Fruit fly (Drosophila melanogaster): ENCODE data around the gene Las.
A peak's percentile ranks its signal among the peaks of the same experiment; 100 is the strongest.

Gene Las

DNA sequence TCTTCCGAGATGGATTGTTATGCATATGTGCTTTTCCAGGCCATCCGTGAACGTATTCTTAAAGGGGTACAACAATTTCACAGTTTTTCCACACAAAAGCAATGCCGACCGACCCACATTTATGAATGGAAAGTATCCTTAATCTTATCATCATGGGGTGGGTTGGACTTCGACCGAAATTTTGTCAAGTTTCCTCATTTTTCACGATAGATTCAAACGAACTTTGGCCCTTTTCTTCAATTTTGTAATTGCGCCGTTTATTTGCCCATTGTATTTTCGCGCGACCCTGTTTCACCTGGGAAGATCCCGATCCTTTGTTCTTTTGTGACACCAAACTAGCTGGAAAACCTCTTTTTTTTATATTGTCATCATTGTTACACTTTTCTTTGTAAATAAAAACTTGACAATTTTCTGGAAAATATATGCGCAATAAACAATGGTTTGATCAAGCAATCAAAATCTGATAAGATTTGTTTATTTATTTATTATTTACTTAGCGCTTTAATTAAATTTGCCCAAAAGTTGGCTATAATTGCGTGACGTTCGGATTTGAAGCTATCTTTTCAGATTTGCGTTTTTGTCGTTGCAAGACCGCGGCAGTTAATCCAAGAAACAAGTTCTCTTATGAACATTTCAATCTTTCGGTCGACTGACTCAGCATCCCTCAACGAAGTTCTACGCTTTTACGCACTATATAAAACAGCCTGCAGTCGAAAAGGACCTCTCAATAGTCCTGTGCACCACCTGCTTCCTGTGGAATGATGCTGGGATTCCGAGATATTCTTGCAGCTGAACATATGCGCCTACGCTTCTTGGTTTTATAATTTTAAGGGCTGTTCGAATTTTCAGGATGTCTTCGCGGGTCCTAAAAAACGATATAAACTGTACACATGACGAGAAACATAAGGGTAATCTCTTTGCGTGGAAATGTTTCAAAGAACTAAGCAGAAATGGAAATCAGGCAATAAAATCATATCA, 25.9 kb downstream of the Las start (continued):
- TF ChIP-seq E2f2 (GFP tag; IDR thresholded peaks at IDR 0.05) (peak; percentile 26; the same call in 1 of the 2 replicates), ems (GFP tag; optimal IDR thresholded peaks at IDR 0.05) (no peak), grn (GFP tag; optimal IDR thresholded peaks at IDR 0.05) (peak; percentile 79), CG12236 (GFP tag; optimal IDR thresholded peaks at IDR 0.05) (no peak), disco-r (GFP tag; optimal IDR thresholded peaks at IDR 0.05) (no peak), CkIIα-i1 (GFP tag; IDR thresholded peaks at IDR 0.05) (no peak), fd102C (GFP tag; optimal IDR thresholded peaks at IDR 0.05) (peak; percentile 13), kah (GFP tag; optimal IDR thresholded peaks at IDR 0.05) (no peak), CG13287 (GFP tag; IDR thresholded peaks at IDR 0.05; ENCODE audit: partially characterized antibody) (peak; percentile 7; the same call in 1 of the 2 replicates), knrl (GFP tag; IDR thresholded peaks at IDR 0.05; ENCODE audit: partially characterized antibody) (no peak), CG8765 (GFP tag; IDR thresholded peaks at IDR 0.05) (no peak), CG9876 (GFP tag; optimal IDR thresholded peaks at IDR 0.05) (no peak), Nf-YA (GFP tag; IDR thresholded peaks at IDR 0.05) (no peak), CG3847 (GFP tag; IDR thresholded peaks at IDR 0.05) (no peak), otp (GFP tag; IDR thresholded peaks at IDR 0.05) (no peak), CG14710 (tag; optimal IDR thresholded peaks at IDR 0.05) (no peak), Trl (optimal IDR thresholded peaks at IDR 0.05) (no peak), Trl (GFP tag; optimal IDR thresholded peaks at IDR 0.05) (no peak), pfk (GFP tag; optimal IDR thresholded peaks at IDR 0.05) (no peak), CG7372 (GFP tag; IDR thresholded peaks at IDR 0.05) (no peak), chif (GFP tag; optimal IDR thresholded peaks at IDR 0.05) (no peak), lbe (GFP tag; optimal IDR thresholded peaks at IDR 0.05) (no peak), CG18262 (tag; optimal IDR thresholded peaks at IDR 0.05) (no peak), Oaz (GFP tag; IDR thresholded peaks at IDR 0.05) (no peak), CG7928 (GFP tag; optimal IDR thresholded peaks at IDR 0.05) (no peak), Dek (tag; optimal IDR thresholded peaks at IDR 0.05) (peak; percentile 15), zfh1 (GFP tag; IDR thresholded peaks at IDR 0.05) (no peak), CG2875 (GFP tag; optimal IDR thresholded peaks at IDR 0.05) (peak; percentile 22), wor (GFP tag; IDR thresholded peaks at IDR 0.05) (no peak), gem (tag; optimal IDR thresholded peaks at IDR 0.05) (peak; percentile 30), CG9609 (GFP tag; optimal IDR thresholded peaks at IDR 0.05) (no peak), HmgD (GFP tag; optimal IDR thresholded peaks at IDR 0.05) (no peak), Hr78 (GFP tag; optimal IDR thresholded peaks at IDR 0.05) (no peak), CG8089 (GFP tag; optimal IDR thresholded peaks at IDR 0.05) (no peak), HLH54F (GFP tag; optimal IDR thresholded peaks at IDR 0.05) (no peak), CG13123 (GFP tag; optimal IDR thresholded peaks at IDR 0.05) (no peak), Taf1 (GFP tag; IDR thresholded peaks at IDR 0.05) (no peak), al (GFP tag; IDR thresholded peaks at IDR 0.05) (no peak), CG18011 (GFP tag; optimal IDR thresholded peaks at IDR 0.05) (no peak), bbx (GFP tag; IDR thresholded peaks at IDR 0.05; ENCODE audit: partially characterized antibody) (no peak), CG12104 (GFP tag; optimal IDR thresholded peaks at IDR 0.05) (peak; percentile 9), CG8944 (GFP tag; optimal IDR thresholded peaks at IDR 0.05) (no peak), CG6272 (GFP tag; IDR thresholded peaks at IDR 0.05) (no peak), Spps (tag; optimal IDR thresholded peaks at IDR 0.05) (no peak), btn (GFP tag; optimal IDR thresholded peaks at IDR 0.05) (no peak), CG15696 (tag; optimal IDR thresholded peaks at IDR 0.05) (peak; percentile 11), Poxn (GFP tag; IDR thresholded peaks at IDR 0.05) (no peak), vnd (GFP tag; IDR thresholded peaks at IDR 0.05; ENCODE audit: partially characterized antibody) (no peak), CG15514 (GFP tag; optimal IDR thresholded peaks at IDR 0.05) (peak; percentile 27), peb (GFP tag; IDR thresholded peaks at IDR 0.05) (no peak)

All from whole organism, embryonic.